Fruit fly (Drosophila melanogaster) whole organism, embryonic: Measurements from ENCODE around the gene CG1542.

ENCODE experiments used
- Ada2b ChIP-seq: fragments of 200-800 bp; sonication (Bioruptor generic); IDR thresholded peaks from 2 replicates; pipeline ENCODE4 v1.3.6; 2022; ENCODE audit warnings: missing biosample characterization, missing genetic modification characterization
- Dip2 ChIP-seq: fragments of 200-800 bp; sonication (Bioruptor generic); IDR thresholded peaks from 2 replicates; pipeline ENCODE4 v1.3.6; 2022; ENCODE audit warnings: missing biosample characterization, missing genetic modification characterization

The CG1542 gene

dm6 chr3R:31263934-31264333, 50.7 kb downstream of the CG1542 start (continued):
- TF ChIP-seq Dip2 (GFP tag; lab: Robert Waterston, UW) (no peak), Ada2b (no peak)
- TF ChIP-seq, all 482 proteins: peak for 23
